Worm (Caenorhabditis elegans) whole organism, dauer: ENCODE results near the gene tbc-1.

Experiments
- unc-62 ChIP-seq: sonication (generic microtip); optimal IDR thresholded peaks from 2 replicates; lab custom pipeline; 2017; ENCODE audit warnings: missing biosample characterization, missing genetic modification reagents, missing genetic modification characterization

The tbc-1 gene

DNA sequence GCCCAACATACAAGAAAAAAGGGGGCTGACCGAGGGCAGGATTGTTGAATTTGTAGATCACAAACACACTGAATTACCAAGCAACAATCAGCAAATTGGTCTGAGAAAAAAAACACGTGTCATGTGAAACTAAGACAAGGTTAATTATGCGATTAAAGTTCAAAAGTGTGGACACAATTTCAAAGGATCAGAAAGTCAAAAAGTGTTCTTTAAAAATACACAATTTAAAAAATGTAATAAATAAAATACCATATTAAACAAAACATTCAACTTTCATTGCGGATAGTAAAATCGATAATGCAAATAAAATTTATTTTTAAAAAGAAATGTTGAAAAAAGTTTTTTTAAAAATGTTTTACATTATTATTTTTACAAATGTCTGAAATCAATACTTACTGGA, 28.6 kb downstream of the tbc-1 start, which contains the start of gene cutl-3:
cutl-3 (minus strand) TSS at position 101 of the 400 bp plus-strand sequence.
- TF ChIP-seq unc-62 (GFP tag; lab: Kevin White, UChicago): no peak

DNA sequence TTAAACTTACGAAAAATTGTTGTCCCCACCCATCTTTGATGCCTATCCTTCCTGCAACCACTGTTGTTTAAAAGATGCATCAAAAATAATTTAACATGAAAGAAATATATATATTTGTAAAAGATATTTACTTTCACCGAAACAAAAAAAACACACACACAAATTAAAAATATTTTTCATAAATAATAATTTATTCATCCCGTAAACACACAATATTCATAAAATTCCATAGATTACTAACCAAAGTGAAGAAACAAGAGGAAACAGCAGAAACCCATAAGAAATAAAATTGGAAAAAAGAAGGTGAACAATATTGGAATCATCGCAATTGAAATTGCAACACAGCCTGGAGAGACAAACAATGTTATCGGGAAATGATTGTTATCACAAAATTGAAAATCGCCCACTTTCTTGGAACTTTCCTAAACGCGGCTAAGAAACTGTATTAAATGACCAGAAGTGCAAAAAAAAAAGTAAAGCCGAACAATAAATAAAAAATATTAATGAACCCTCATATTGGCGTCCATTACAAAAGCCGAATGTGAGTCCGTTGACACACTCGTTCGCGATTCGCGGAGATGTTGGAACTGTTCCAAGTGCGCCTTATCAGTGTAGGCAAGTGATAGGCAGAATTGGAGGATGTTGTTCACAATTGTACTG, 33.5 kb downstream of the tbc-1 start, which contains the start of gene slc-25A18.1:
slc-25A18.1 (minus strand) TSS at position 51 of the 660 bp plus-strand sequence.
- TF ChIP-seq unc-62 (GFP tag; lab: Kevin White, UChicago): no peak

DNA sequence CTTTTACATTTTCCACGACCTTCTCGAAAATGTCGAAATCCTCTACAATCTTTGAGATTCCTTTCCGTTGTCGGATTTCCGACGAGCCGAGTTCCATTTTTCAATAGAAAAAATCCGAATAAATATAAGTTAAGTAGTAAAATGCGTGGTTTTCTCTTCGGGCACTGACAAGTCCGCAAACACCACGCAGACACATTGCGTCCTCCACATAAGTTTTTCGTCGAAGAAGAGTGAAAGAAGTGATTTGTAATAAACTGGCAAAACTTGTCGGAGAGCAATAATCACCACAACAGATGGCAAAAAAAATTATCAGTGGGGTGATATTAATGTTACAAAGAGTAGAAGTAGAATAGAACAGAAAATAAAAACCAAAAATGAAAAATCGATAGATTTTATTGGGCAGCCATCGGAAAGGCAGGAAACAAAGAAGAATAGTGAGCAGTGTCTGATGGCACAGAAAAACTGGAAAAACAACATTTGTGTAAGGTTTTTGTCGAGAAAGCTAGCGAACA, 36.4 kb downstream of the tbc-1 start, which contains the start of gene ergi-2:
ergi-2 (minus strand) TSS at position 462 of the 512 bp plus-strand sequence.
- no peak for TF ChIP-seq unc-62 (GFP tag; lab: Kevin White, UChicago)

DNA sequence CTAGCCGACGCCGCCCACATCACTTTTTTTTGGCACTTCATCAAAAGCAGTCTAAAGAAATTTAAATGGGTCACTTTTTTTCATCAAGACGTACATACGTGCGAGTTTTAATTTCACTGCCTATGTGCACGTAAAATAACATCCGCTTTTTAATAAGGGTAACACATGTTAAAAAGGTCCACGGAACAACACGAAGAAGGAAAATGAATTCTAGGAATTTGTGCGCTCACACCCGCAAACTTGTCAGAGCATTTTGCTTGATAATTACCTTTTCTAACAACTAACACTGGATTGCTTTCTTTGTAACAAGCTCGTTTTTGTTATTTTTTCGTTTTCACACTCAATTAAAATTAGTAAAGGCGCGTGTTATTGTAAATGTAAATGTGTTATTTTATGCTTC, 38.1 kb downstream of the tbc-1 start:
- no peak for TF ChIP-seq unc-62 (GFP tag; lab: Kevin White, UChicago)

DNA sequence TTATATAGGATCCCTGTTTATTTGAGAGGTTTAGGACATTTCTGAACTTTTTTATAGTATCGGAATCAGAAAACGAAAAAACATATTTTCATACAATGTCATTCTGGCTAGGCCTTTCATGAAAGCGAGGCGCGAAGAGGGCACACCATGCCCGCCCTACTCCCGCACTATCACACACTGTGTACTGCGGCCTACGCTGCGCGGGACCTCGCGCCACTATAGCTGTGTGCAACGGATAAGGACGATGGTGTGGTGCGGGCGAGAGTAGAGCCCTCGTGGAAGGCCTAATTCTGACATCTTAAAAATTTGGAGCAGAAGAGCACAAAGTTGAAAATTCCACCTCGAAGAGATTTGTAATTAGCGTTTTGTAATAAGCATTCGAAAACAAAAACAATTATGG, 40.4 kb downstream of the tbc-1 start:
- no peak for TF ChIP-seq unc-62 (GFP tag; lab: Kevin White, UChicago)

DNA sequence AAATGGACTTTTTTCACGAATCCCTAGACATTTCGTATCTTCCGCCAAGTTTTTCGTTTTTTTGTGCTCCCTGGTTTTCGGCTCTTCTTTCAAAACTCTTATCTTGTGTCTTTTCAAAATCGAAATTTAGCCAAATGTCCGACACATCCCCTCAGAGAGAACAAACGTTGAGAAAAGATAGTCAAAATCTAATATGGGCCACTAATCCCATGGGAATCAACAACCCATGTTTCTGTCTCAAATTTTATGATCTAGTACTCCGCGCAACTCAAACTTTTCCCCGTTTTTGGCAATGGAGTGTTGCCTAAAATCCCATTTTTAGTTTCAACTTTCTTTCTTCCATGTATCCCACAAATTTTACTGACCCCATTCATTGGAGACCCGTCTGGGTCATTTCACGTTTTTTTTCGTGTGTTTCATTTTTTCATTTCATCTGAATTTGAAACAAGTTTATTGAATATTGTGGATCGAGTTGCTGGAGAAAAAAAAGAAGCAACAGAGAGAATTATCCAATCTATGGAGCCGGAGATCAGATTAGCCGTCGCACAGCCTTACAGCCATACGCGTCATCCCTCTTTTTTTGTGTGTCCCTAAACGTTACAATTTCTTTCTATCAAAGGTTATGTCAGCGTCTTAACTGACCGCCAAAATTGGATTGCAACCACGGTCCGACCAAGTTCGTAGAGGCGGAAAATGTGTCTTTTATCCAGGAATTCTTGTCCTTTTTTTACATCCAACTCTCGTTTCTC, 41.1 kb downstream of the tbc-1 start:
- no peak for TF ChIP-seq unc-62 (GFP tag; lab: Kevin White, UChicago)

DNA sequence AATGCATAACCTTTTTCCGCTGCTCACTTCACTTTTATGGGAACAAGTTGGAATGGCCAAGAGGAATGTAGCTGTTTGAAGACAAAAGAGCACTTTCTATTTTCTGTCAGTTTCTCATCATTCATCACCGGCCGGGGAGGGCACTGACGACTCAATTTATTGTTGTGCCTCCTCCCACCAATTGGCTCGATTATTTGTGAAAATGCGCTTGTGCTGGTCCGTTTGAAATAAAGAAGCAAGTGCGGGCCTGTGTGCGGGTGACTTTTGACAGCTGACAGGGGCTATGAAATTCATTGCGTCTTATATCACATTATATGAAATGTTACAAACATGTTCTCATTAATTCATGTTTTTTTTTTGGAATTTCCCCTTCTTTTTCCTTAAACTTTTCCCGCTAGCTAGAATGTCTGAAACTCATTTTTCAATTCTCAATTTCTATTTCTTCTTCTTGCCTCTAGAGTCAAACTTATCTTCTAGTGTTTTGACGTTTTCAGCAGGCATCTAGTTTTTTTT, 43.4 kb downstream of the tbc-1 start:
- TF ChIP-seq unc-62 (GFP tag; lab: Kevin White, UChicago): no peak

DNA sequence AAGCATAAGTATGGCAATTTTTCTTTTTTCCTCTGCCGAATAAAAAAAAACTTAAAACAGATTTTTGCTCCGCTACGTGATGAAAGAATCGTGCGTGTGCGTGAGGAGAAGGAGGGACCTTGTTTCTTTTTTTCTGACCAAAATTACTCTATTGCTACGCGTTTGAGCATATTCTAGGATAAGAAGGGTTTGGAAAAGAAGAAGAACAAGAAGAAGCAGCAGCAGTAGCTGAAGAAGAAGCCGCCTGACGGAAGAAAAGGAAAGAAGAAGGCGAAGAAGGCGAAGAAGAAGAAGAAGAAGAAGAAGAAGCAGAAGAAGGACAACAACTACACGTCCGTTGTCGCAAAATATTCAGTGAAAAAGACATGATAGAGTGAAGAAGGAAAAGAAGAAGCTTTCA, 45.6 kb downstream of the tbc-1 start:
- no peak for TF ChIP-seq unc-62 (GFP tag; lab: Kevin White, UChicago)
